Worm (Caenorhabditis elegans): ENCODE measurements around the gene Y50D7A.10.

- peak in 1 of 2 experiments; percentile 78 for TF ChIP-seq unc-62 (GFP tag; optimal IDR thresholded peaks at IDR 0.05 in 1 of 2)
- no peak for TF ChIP-seq unc-62 (tag; optimal IDR thresholded peaks at IDR 0.05)
- no peak for TF ChIP-seq dpl-1 (GFP tag; optimal IDR thresholded peaks at IDR 0.05)
- no peak for TF ChIP-seq nhr-77 (tag; optimal IDR thresholded peaks at IDR 0.05)
- no peak for TF ChIP-seq madf-5 (GFP tag; IDR thresholded peaks at IDR 0.05)
- TF ChIP-seq lin-13 (GFP tag; optimal IDR thresholded peaks at IDR 0.05) = no peak
- TF ChIP-seq mdl-1 (tag; optimal IDR thresholded peaks at IDR 0.05) = no peak
- TF ChIP-seq nhr-25 (tag; optimal IDR thresholded peaks at IDR 0.05; ENCODE audit: borderline replicate concordance, insufficient read depth) = no peak
- no peak for TF ChIP-seq sdz-12 (GFP tag; optimal IDR thresholded peaks at IDR 0.05)
- no peak for TF ChIP-seq lin-15B (tag; optimal IDR thresholded peaks at IDR 0.05)
- TF ChIP-seq set-16 (GFP tag; IDR thresholded peaks at IDR 0.05) = no peak
- no peak for TF ChIP-seq aha-1 (tag)
- no peak for TF ChIP-seq unc-39 (tag; optimal IDR thresholded peaks at IDR 0.05)
- TF ChIP-seq nhr-28 (tag; optimal IDR thresholded peaks at IDR 0.05) = no peak
- no peak for TF ChIP-seq F49E8.2 (tag; optimal IDR thresholded peaks at IDR 0.05; ENCODE audit: borderline replicate concordance)
Observed at ce11 chrIII:348465-348864, 33.2 kb downstream of the Y50D7A.10 start.

Measured in whole organism, L4 larva.